Fruit fly (Drosophila melanogaster): Measurements from ENCODE around the gene CG43074.

Gene CG43074

dm6 chr3L:3460402-3461027, 23.9 kb downstream of the CG43074 start, which contains the start of gene eIF5B (continued):
- peak; percentile 79 for TF ChIP-seq Dbx (GFP tag; IDR thresholded peaks at IDR 0.05)
- TF ChIP-seq Xbp1 (GFP tag; optimal IDR thresholded peaks at IDR 0.05): peak; percentile 89
- peak; percentile 43 for TF ChIP-seq CG15011 (GFP tag; optimal IDR thresholded peaks at IDR 0.05)
- TF ChIP-seq pfk (GFP tag; optimal IDR thresholded peaks at IDR 0.05): no peak
- peak; percentile 32 for TF ChIP-seq CG9609 (GFP tag; optimal IDR thresholded peaks at IDR 0.05)
- peak; percentile 56; the same call in 1 of the 3 replicates for TF ChIP-seq gce (GFP tag; IDR thresholded peaks at IDR 0.05)
- TF ChIP-seq CG11456 (GFP tag; IDR thresholded peaks at IDR 0.05): peak; percentile 89
- peak; percentile 21 for TF ChIP-seq Spps (tag; optimal IDR thresholded peaks at IDR 0.05)
- peak; percentile 6 for TF ChIP-seq CG9876 (GFP tag; optimal IDR thresholded peaks at IDR 0.05)
- peak; percentile 61 for TF ChIP-seq HLH54F (GFP tag; optimal IDR thresholded peaks at IDR 0.05)
- peak; percentile 84 for TF ChIP-seq CG13424 (tag; optimal IDR thresholded peaks at IDR 0.05)
- peak; percentile 15 for TF ChIP-seq lbe (GFP tag; optimal IDR thresholded peaks at IDR 0.05)
- peak; percentile 81 for TF ChIP-seq Aef1 (GFP tag; IDR thresholded peaks at IDR 0.05)
- TF ChIP-seq Bteb2 (GFP tag; optimal IDR thresholded peaks at IDR 0.05): no peak
- peak; percentile 33 for TF ChIP-seq Atf-2 (GFP tag; optimal IDR thresholded peaks at IDR 0.05)
- TF ChIP-seq kay (GFP tag; optimal IDR thresholded peaks at IDR 0.05): no peak
- peak; percentile 65 for TF ChIP-seq Taf1 (GFP tag; IDR thresholded peaks at IDR 0.05)
- TF ChIP-seq CTCF (GFP tag; optimal IDR thresholded peaks at IDR 0.05): peak; percentile 21
- no peak for TF ChIP-seq NC2α (GFP tag; optimal IDR thresholded peaks at IDR 0.05)
- peak; percentile 58; the same call in 1 of the 2 replicates for TF ChIP-seq dan (GFP tag; IDR thresholded peaks at IDR 0.05)
- peak; percentile 76 for TF ChIP-seq CG9817 (tag; optimal IDR thresholded peaks at IDR 0.05)
- no peak for TF ChIP-seq h (optimal IDR thresholded peaks at IDR 0.05)
- no peak for TF ChIP-seq CG11398 (GFP tag; optimal IDR thresholded peaks at IDR 0.05)
- peak; percentile 80 for TF ChIP-seq CG11695 (GFP tag; IDR thresholded peaks at IDR 0.05)
- TF ChIP-seq dpn (GFP tag; optimal IDR thresholded peaks at IDR 0.05): peak; percentile 57 to 77
- peak; percentile 52; the same call in 1 of the 2 replicates for TF ChIP-seq CG1024 (GFP tag; IDR thresholded peaks at IDR 0.05)
- TF ChIP-seq danr (GFP tag; IDR thresholded peaks at IDR 0.05): peak; percentile 60; the same call in 1 of the 2 replicates
- TF ChIP-seq Dp (GFP tag; optimal IDR thresholded peaks at IDR 0.05): no peak
- peak; percentile 79 for TF ChIP-seq CG18619 (GFP tag; optimal IDR thresholded peaks at IDR 0.05)
- TF ChIP-seq sisA (GFP tag; IDR thresholded peaks at IDR 0.05): peak; percentile 85
- TF ChIP-seq CG12071 (GFP tag; optimal IDR thresholded peaks at IDR 0.05): peak; percentile 7
- no peak for TF ChIP-seq toy (GFP tag; IDR thresholded peaks at IDR 0.05)
- TF ChIP-seq Dad (GFP tag; optimal IDR thresholded peaks at IDR 0.05): peak; percentile 38
- TF ChIP-seq Abd-B (GFP tag; optimal IDR thresholded peaks at IDR 0.05): peak; percentile 82
- peak; percentile 11 for TF ChIP-seq CG6254 (GFP tag; optimal IDR thresholded peaks at IDR 0.05)
- peak; percentile 66 for TF ChIP-seq CG5953 (GFP tag; IDR thresholded peaks at IDR 0.05)
- peak; percentile 8 for TF ChIP-seq pho (GFP tag; optimal IDR thresholded peaks at IDR 0.05)
- peak; percentile 17 for TF ChIP-seq trh (GFP tag; optimal IDR thresholded peaks at IDR 0.05)
- TF ChIP-seq Hmr (GFP tag; optimal IDR thresholded peaks at IDR 0.05): peak; percentile 79
- TF ChIP-seq luna (GFP tag; optimal IDR thresholded peaks at IDR 0.05): no peak
- peak; percentile 65 for TF ChIP-seq gfzf (GFP tag; optimal IDR thresholded peaks at IDR 0.05)
- peak; percentile 73 for TF ChIP-seq CG17385 (GFP tag; optimal IDR thresholded peaks at IDR 0.05)
- TF ChIP-seq CG1603 (tag; optimal IDR thresholded peaks at IDR 0.05): peak; percentile 55
- TF ChIP-seq slp2 (GFP tag; optimal IDR thresholded peaks at IDR 0.05): peak; percentile 43
- TF ChIP-seq fd96Cb (tag; optimal IDR thresholded peaks at IDR 0.05): peak; percentile 67
- TF ChIP-seq CG11560 (tag; IDR thresholded peaks at IDR 0.05): peak; percentile 70
- peak; percentile 44 for TF ChIP-seq CG6654 (GFP tag; optimal IDR thresholded peaks at IDR 0.05)
- no peak for TF ChIP-seq zen2 (GFP tag; IDR thresholded peaks at IDR 0.05; ENCODE audit: partially characterized antibody)
- TF ChIP-seq lab (GFP tag; optimal IDR thresholded peaks at IDR 0.05): peak; percentile 76
- peak; percentile 82; the same call in 2 of the 3 replicates for TF ChIP-seq CG11093 (GFP tag; IDR thresholded peaks at IDR 0.05)
- no peak for TF ChIP-seq sc (optimal IDR thresholded peaks at IDR 0.05)
- TF ChIP-seq sc (GFP tag; optimal IDR thresholded peaks at IDR 0.05): peak; percentile 69
